Worm (Caenorhabditis elegans) whole organism, mixed stage, embryonic: ENCODE results near the gene oig-2.

ENCODE experiments used
- M03D4.4 ChIP-seq: sonication (generic microtip); optimal IDR thresholded peaks from 2 replicates; lab custom pipeline; 2017; ENCODE audit warnings: mild to moderate bottlenecking, missing genetic modification characterization, missing compliant biosample characterization
- blmp-1 ChIP-seq: fragments of 150-350 bp; optimal IDR thresholded peaks from 2 replicates; lab custom pipeline; 2014; ENCODE audit warnings: missing biosample characterization, missing genetic modification characterization
- ceh-39 ChIP-seq: fragments of 150-350 bp; optimal IDR thresholded peaks from 2 replicates; lab custom pipeline; 2014; ENCODE audit warnings: missing biosample characterization, missing genetic modification characterization
- ceh-43 ChIP-seq: fragments of 200-800 bp; sonication (Bioruptor generic); optimal IDR thresholded peaks from 2 replicates; lab custom pipeline; 2018; ENCODE audit warnings: mild to moderate bottlenecking, missing genetic modification characterization, moderate library complexity, missing compliant biosample characterization
- ceh-83 ChIP-seq: fragments of 200-800 bp; sonication (Bioruptor generic); optimal IDR thresholded peaks from 2 replicates; lab custom pipeline; 2018; ENCODE audit warnings: mild to moderate bottlenecking, missing genetic modification characterization, missing compliant biosample characterization
- ces-1 ChIP-seq: fragments of 150-350 bp; optimal IDR thresholded peaks from 2 replicates; lab custom pipeline; 2014; ENCODE audit warnings: missing biosample characterization, missing genetic modification reagents, missing genetic modification characterization
- cnd-1 ChIP-seq: fragments of 200-800 bp; sonication (Bioruptor generic); optimal IDR thresholded peaks from 2 replicates; lab custom pipeline; 2018; ENCODE audit warnings: mild to moderate bottlenecking, missing genetic modification characterization, missing compliant biosample characterization
- drap-1 ChIP-seq: fragments of 200-800 bp; sonication (Bioruptor generic); optimal IDR thresholded peaks from 3 replicates; lab custom pipeline; 2018; ENCODE audit warnings: mild to moderate bottlenecking, missing genetic modification characterization, missing compliant biosample characterization
- elt-1 ChIP-seq: sonication (generic microtip); optimal IDR thresholded peaks from 2 replicates; lab custom pipeline; 2017; ENCODE audit warnings: missing genetic modification characterization, mild to moderate bottlenecking, missing compliant biosample characterization, antibody characterized with exemption, moderate library complexity, borderline replicate concordance; ENCODE audit not compliant: insufficient read depth
- elt-3 ChIP-seq: fragments of 150-350 bp; optimal IDR thresholded peaks from 2 replicates; lab custom pipeline; 2014; ENCODE audit warnings: missing biosample characterization, missing genetic modification characterization
- ham-2 ChIP-seq: fragments of 200-800 bp; sonication (Bioruptor generic); optimal IDR thresholded peaks from 2 replicates; lab custom pipeline; 2018; ENCODE audit warnings: mild to moderate bottlenecking, missing genetic modification characterization, missing compliant biosample characterization
- hlh-1 ChIP-seq: fragments of 150-350 bp; optimal IDR thresholded peaks from 2 replicates; lab custom pipeline; 2014; ENCODE audit warnings: missing biosample characterization, missing genetic modification reagents, missing genetic modification characterization
- lin-32 ChIP-seq: fragments of 200-800 bp; sonication (Bioruptor generic); optimal IDR thresholded peaks from 2 replicates; lab custom pipeline; 2018; ENCODE audit warnings: mild to moderate bottlenecking, missing genetic modification characterization, missing compliant biosample characterization
- lsy-2 ChIP-seq: fragments of 150-350 bp; optimal IDR thresholded peaks from 2 replicates; lab custom pipeline; 2014; ENCODE audit warnings: missing biosample characterization, missing genetic modification characterization
- mab-5 ChIP-seq: fragments of 150-350 bp; optimal IDR thresholded peaks from 2 replicates; lab custom pipeline; 2014; ENCODE audit warnings: missing biosample characterization, missing genetic modification characterization
- mep-1 ChIP-seq: fragments of 150-350 bp; optimal IDR thresholded peaks from 2 replicates; lab custom pipeline; 2017; ENCODE audit warnings: missing biosample characterization, missing genetic modification reagents, missing genetic modification characterization, inconsistent platforms
- mls-2 ChIP-seq: sonication (generic microtip); optimal IDR thresholded peaks from 2 replicates; lab custom pipeline; 2016; ENCODE audit warnings: mild to moderate bottlenecking, missing genetic modification characterization, moderate library complexity, missing compliant biosample characterization
- nhr-2 ChIP-seq: fragments of 150-350 bp; optimal IDR thresholded peaks from 2 replicates; lab custom pipeline; 2014; ENCODE audit warnings: missing biosample characterization, missing genetic modification characterization
- nhr-237 ChIP-seq: fragments of 150-350 bp; optimal IDR thresholded peaks from 2 replicates; lab custom pipeline; 2014; ENCODE audit warnings: missing biosample characterization, missing genetic modification characterization
- nhr-28 ChIP-seq: fragments of 150-350 bp; optimal IDR thresholded peaks from 2 replicates; lab custom pipeline; 2014; ENCODE audit warnings: missing biosample characterization, missing genetic modification characterization
- nhr-76 ChIP-seq: sonication (generic microtip); optimal IDR thresholded peaks from 2 replicates; lab custom pipeline; 2017; ENCODE audit warnings: missing biosample characterization, missing genetic modification characterization
- pha-4 ChIP-seq: fragments of 150-350 bp; optimal IDR thresholded peaks from 2 replicates; lab custom pipeline; 2018; ENCODE audit warnings: missing biosample characterization, missing genetic modification reagents, missing genetic modification characterization
- snpc-4 ChIP-seq: fragments of 150-350 bp; optimal IDR thresholded peaks from 2 replicates; lab custom pipeline; 2014; ENCODE audit warnings: missing biosample characterization, missing genetic modification characterization
- unc-120 ChIP-seq: sonication (generic microtip); optimal IDR thresholded peaks from 2 replicates; lab custom pipeline; 2017; ENCODE audit warnings: missing genetic modification characterization, missing compliant biosample characterization; ENCODE audit not compliant: poor library complexity, severe bottlenecking
- unc-62 ChIP-seq: fragments of 150-350 bp; optimal IDR thresholded peaks from 2 replicates; lab custom pipeline; 2014; ENCODE audit warnings: missing biosample characterization, missing genetic modification reagents, missing genetic modification characterization
- zip-8 ChIP-seq: fragments of 150-350 bp; optimal IDR thresholded peaks from 2 replicates; lab custom pipeline; 2014; ENCODE audit warnings: missing biosample characterization, missing genetic modification characterization
- ztf-11 ChIP-seq: fragments of 150-350 bp; optimal IDR thresholded peaks from 2 replicates; lab custom pipeline; 2014; ENCODE audit warnings: missing biosample characterization, missing genetic modification characterization

The oig-2 gene

ce11 chrII:13029290-13030050 lies 21.5 kb upstream of the oig-2 start:
- no peak for TF ChIP-seq ham-2 (GFP tag; lab: Kevin White, UChicago)
- TF ChIP-seq, all 35 proteins: peak for 0

DNA sequence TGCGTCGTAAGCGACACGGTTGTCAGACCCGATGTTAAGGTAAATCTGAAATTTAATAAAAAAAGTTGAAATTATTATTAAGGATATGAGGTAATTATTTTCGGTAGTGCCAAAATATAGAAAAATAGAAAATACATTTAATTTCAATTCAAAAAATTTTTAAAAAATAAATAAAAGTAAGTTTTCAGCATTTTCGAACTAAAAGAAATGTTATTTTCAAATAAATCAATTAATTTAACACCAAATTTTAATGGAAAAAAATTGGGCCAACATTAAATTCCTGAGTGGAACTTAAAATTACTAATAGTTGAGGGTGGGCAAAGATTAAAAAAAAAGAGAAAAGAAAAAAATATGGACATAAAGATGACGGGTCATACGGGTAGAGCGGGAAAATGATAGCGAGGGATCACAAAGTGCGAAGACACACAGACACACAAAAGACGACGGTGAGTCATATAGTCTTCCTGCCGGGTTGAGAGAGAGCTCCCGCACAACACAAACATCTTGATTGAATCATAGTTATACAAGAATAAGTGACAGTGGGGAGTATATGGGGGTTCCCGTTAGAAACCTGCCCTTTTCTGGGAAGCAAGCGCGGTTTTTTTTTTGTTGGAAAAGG lies 17.9 kb upstream of the oig-2 start, which contains the start of gene max-2:
Gene max-2, minus strand, starts transcription at position 51 of the 619 bp plus-strand sequence.
- TF ChIP-seq nhr-28 (tag; lab: Kevin White, UChicago) (no peak), lsy-2 (tag; lab: Kevin White, UChicago) (no peak), mab-5 (tag; lab: Kevin White, UChicago) (no peak), nhr-237 (no peak)

ce11 chrII:13023518-13023917 lies 15.6 kb upstream of the oig-2 start:
- TF ChIP-seq ceh-83 (GFP tag; lab: Kevin White, UChicago) (no peak), zip-8 (tag; lab: Kevin White, UChicago) (no peak), ztf-11 (tag; lab: Kevin White, UChicago) (no peak), elt-1 (tag; lab: Kevin White, UChicago) (no peak), ceh-43 (GFP tag; lab: Kevin White, UChicago) (no peak), elt-3 (tag; lab: Kevin White, UChicago) (no peak), mls-2 (tag; lab: Kevin White, UChicago) (no peak), snpc-4 (no peak)

DNA sequence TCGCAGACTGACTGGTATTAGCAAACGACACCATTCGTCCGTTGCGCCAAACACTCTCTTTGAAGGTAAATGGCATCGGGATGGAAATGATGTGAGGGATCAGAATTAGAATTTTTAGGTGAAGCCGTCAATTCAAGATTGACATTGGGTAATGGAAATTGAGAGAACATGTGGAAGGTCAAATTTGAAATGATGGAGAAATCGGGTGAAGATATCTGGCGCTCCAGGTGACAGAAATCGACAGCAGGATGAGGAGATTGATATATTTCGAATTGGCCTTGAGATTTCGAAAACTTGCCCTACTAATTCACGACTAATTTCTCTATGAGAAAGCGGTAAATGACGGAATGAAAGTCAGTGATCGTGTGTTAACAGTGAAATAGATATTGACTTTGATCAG lies 14.6 kb upstream of the oig-2 start:
- TF ChIP-seq M03D4.4 (tag; lab: Kevin White, UChicago) = no peak
- no peak for TF ChIP-seq unc-62 (GFP tag; lab: Kevin White, UChicago)
- TF ChIP-seq elt-3 (tag; lab: Kevin White, UChicago) = no peak
- no peak for TF ChIP-seq ceh-39 (tag; lab: Kevin White, UChicago)
- TF ChIP-seq drap-1 = no peak
- TF ChIP-seq mab-5 (tag; lab: Kevin White, UChicago) = no peak
- TF ChIP-seq lin-32 = no peak
- TF ChIP-seq nhr-2 (tag; lab: Kevin White, UChicago) = no peak
- no peak for TF ChIP-seq blmp-1 (tag; lab: Kevin White, UChicago)
- no peak for TF ChIP-seq pha-4
- TF ChIP-seq unc-120 (tag; lab: Kevin White, UChicago) = no peak
- TF ChIP-seq hlh-1 (tag; lab: Kevin White, UChicago) = no peak
- TF ChIP-seq nhr-76 (tag; lab: Kevin White, UChicago) = no peak
- TF ChIP-seq mep-1 = no peak

DNA sequence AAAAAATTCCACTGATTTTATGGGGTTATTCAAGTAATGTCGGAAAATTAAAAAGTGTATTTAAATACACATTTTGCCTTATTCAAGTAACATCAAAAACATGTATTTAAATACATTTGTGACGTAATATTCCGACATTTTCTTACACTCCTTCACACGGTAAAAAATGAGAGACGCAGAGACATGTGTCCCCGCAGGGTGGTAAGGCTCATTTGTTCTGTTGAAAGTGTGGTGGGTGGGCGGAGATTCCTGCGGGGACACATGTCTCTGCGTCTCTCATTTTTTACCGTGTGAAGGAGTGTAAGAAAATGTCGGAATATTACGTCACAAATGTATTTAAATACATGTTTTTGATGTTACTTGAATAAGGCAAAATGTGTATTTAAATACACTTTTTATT lies 8.4 kb upstream of the oig-2 start:
- peak; percentile 5 for TF ChIP-seq ces-1
- peak; percentile 2 for TF ChIP-seq lsy-2 (tag; lab: Kevin White, UChicago)
- TF ChIP-seq, all 35 proteins: peak for 2; not testable (repeated sequence) for 33

DNA sequence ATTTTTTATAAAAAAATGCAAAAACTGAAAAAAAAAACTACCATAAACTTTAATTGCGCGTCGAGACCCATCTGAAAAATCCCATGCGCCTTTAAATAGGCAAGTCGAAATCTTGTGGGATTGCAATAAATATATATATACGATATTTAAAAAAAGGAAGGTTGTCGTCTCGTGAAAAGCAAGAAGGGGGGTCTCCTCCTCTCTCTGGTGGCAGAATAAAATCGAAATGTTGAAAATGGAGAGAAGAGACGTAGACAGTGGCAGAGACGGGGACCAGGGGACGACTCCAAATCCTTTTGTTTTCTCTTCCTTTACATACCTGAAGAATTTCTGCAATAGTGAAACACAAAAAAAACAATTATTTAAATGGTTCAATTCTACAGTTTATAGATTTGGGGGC lies 6.0 kb upstream of the oig-2 start, which contains the start of gene F18A11.5:
Gene F18A11.5, minus strand, starts transcription at position 321 of the 400 bp plus-strand sequence.
- TF ChIP-seq elt-3 (tag; lab: Kevin White, UChicago) = no peak
- TF ChIP-seq snpc-4 = no peak
- TF ChIP-seq ceh-83 (GFP tag; lab: Kevin White, UChicago) = no peak
- TF ChIP-seq cnd-1 = no peak

DNA sequence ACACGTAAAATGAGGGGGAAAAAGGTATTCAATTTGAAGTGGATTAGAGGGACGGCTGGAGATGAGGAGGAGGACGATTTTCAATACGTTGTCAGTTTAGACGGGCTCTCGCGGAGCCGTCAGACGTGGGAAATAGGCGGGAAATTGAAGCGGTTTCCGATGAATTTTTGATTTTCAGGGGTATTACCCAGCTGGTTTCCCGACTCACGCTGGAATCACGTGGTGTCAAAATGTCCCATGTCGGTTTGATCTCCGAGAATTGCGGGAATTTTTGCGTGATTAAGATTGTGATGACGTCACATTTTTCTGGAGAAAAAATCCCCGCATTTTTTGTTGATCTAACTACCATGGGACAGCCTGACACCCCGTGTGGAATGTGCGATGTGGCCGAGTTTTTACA lies 4.7 kb upstream of the oig-2 start:
- TF ChIP-seq zip-8 (tag; lab: Kevin White, UChicago) (peak; percentile 46), M03D4.4 (tag; lab: Kevin White, UChicago) (no peak)
